Worm (Caenorhabditis elegans) whole organism, young adult: ENCODE data around the gene F57F4.1.

ENCODE experiments used
- F23B12.7 ChIP-seq: sonication (generic microtip); optimal IDR thresholded peaks from 2 replicates; lab custom pipeline; 2017; ENCODE audit warnings: missing genetic modification characterization, mild to moderate bottlenecking, missing compliant biosample characterization, antibody characterized with exemption, moderate library complexity; ENCODE audit not compliant: insufficient read depth
- egrh-3 ChIP-seq: fragments of 200-800 bp; sonication (Bioruptor generic); IDR thresholded peaks from 2 replicates; pipeline ENCODE4 v1.3.6; 2022; ENCODE audit warnings: missing genetic modification reagents, missing genetic modification characterization, missing compliant biosample characterization
- unc-62 ChIP-seq: fragments of 150-350 bp; optimal IDR thresholded peaks from 2 replicates; lab custom pipeline; 2014; ENCODE audit warnings: missing biosample characterization, missing genetic modification reagents, missing genetic modification characterization

- TF ChIP-seq unc-62 (GFP tag; lab: Kevin White, UChicago) (no peak), F23B12.7 (tag; lab: Kevin White, UChicago) (no peak), egrh-3 (GFP tag; lab: Robert Waterston, UW) (no peak)
Measured at ce11 chrV:6348133-6348532, 42.1 kb upstream of the F57F4.1 start.
